Worm (Caenorhabditis elegans) whole organism, early embryonic: Measurements from ENCODE around the gene mfsd-10.

Experiments used
- B0310.2 ChIP-seq: sonication (generic microtip); optimal IDR thresholded peaks from 2 replicates; lab custom pipeline; 2016; ENCODE audit warnings: mild to moderate bottlenecking, missing genetic modification characterization, missing compliant biosample characterization
- F13C5.2 ChIP-seq: sonication (generic microtip); optimal IDR thresholded peaks from 2 replicates; lab custom pipeline; 2017; ENCODE audit warnings: mild to moderate bottlenecking, missing genetic modification characterization, inconsistent platforms, missing compliant biosample characterization
- aly-1 ChIP-seq: sonication (generic microtip); optimal IDR thresholded peaks from 2 replicates; lab custom pipeline; 2016; ENCODE audit warnings: missing genetic modification characterization, missing compliant biosample characterization
- ama-1 ChIP-seq: fragments of 150-350 bp; optimal IDR thresholded peaks from 2 replicates; lab custom pipeline; 2014
- ceh-13 ChIP-seq: fragments of 200-800 bp; sonication (Bioruptor generic); optimal IDR thresholded peaks from 2 replicates; lab custom pipeline; 2018; ENCODE audit warnings: mild to moderate bottlenecking, missing genetic modification characterization, missing compliant biosample characterization
- ceh-36 ChIP-seq: sonication (generic microtip); optimal IDR thresholded peaks from 2 replicates; lab custom pipeline; 2016; ENCODE audit warnings: missing genetic modification characterization, inconsistent platforms, missing compliant biosample characterization
- ets-7 ChIP-seq: sonication (generic microtip); optimal IDR thresholded peaks from 2 replicates; lab custom pipeline; 2016; ENCODE audit warnings: missing genotype, missing genetic modification characterization, missing compliant biosample characterization
- flt-1 ChIP-seq: fragments of 200-800 bp; sonication (Bioruptor generic); IDR thresholded peaks from 2 replicates; pipeline ENCODE4 v1.3.6; 2022; ENCODE audit warnings: missing genetic modification characterization, missing compliant biosample characterization
- hmbx-1 ChIP-seq: sonication (generic microtip); optimal IDR thresholded peaks from 2 replicates; lab custom pipeline; 2016; ENCODE audit warnings: mild to moderate bottlenecking, missing genetic modification characterization, missing compliant biosample characterization
- hmg-4 ChIP-seq: fragments of 200-800 bp; sonication (Bioruptor generic); optimal IDR thresholded peaks from 2 replicates; lab custom pipeline; 2018; ENCODE audit warnings: mild to moderate bottlenecking, missing genetic modification characterization, missing compliant biosample characterization
- hnd-1 ChIP-seq: sonication (generic microtip); optimal IDR thresholded peaks from 2 replicates; lab custom pipeline; 2016; ENCODE audit warnings: missing genetic modification characterization, missing compliant biosample characterization
- pes-1 ChIP-seq: fragments of 200-800 bp; sonication (Bioruptor generic); IDR thresholded peaks from 2 replicates; pipeline ENCODE4 v1.3.6; 2022; ENCODE audit warnings: missing genetic modification reagents, missing genetic modification characterization, missing compliant biosample characterization
- scrt-1 ChIP-seq: fragments of 200-800 bp; sonication (Bioruptor generic); IDR thresholded peaks from 2 replicates; pipeline ENCODE4 v1.3.6; 2022; ENCODE audit warnings: missing genetic modification characterization, missing compliant biosample characterization
- sea-1 ChIP-seq: fragments of 200-800 bp; sonication (Bioruptor generic); conservative IDR thresholded peaks from 2 replicates; pipeline ENCODE4 v1.3.6; 2022; ENCODE audit warnings: missing genetic modification characterization, missing compliant biosample characterization
- tbx-11 ChIP-seq: fragments of 200-800 bp; sonication (Bioruptor generic); IDR thresholded peaks from 2 replicates; pipeline ENCODE4 v1.3.6; 2022; ENCODE audit warnings: missing genetic modification characterization, missing compliant biosample characterization
- tbx-37 ChIP-seq: fragments of 200-800 bp; sonication (Bioruptor generic); conservative IDR thresholded peaks from 2 replicates; pipeline ENCODE4 v1.3.6; 2022; ENCODE audit warnings: missing genetic modification reagents, missing genetic modification characterization, missing compliant biosample characterization
- tra-4 ChIP-seq: sonication (generic microtip); optimal IDR thresholded peaks from 2 replicates; lab custom pipeline; 2017; ENCODE audit warnings: missing genetic modification characterization, missing compliant biosample characterization

mfsd-10 gene

DNA sequence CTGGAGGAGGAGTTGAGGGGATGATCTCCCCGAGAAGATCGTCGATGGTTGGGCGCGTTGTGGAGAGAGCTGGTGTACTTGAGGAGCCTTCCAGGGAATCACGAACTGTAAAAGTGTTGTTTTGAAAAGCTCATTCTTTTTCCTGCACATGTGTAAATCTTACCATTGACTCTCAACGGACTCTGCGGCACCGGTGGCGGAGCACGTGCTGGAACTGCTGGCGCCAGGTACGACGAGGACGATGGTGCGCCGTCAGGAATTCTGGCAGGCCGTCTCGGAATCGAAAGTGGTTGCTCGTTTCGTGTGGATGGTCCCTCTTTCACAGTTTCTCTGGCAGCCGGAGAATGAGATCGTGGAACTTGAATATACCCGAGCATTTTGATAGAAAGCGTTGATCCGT lies 15.9 kb upstream of the mfsd-10 start:
- TF ChIP-seq tbx-37 (GFP tag; lab: Robert Waterston, UW) (no peak), ceh-36 (tag; lab: Kevin White, UChicago) (no peak), ceh-13 (no peak), flt-1 (GFP tag; lab: Robert Waterston, UW) (no peak), ama-1 (lab: Kevin White, UChicago) (no peak), scrt-1 (GFP tag; lab: Robert Waterston, UW) (no peak), ets-7 (tag; lab: Kevin White, UChicago) (no peak), hmg-4 (no peak), B0310.2 (tag; lab: Kevin White, UChicago) (no peak), F13C5.2 (tag; lab: Kevin White, UChicago) (no peak)

ce11 chrX:17381975-17382374 lies 13.5 kb upstream of the mfsd-10 start, which contains the start of gene F10D7.4:
F10D7.4 (minus strand) TSS chrX:17382075.
- TF ChIP-seq scrt-1 (GFP tag; lab: Robert Waterston, UW) (no peak), sea-1 (GFP tag; lab: Robert Waterston, UW) (no peak), aly-1 (tag; lab: Kevin White, UChicago) (no peak), flt-1 (GFP tag; lab: Robert Waterston, UW) (no peak), hmg-4 (no peak), ceh-36 (tag; lab: Kevin White, UChicago) (no peak), hmbx-1 (no peak), ets-7 (tag; lab: Kevin White, UChicago) (no peak), tbx-37 (GFP tag; lab: Robert Waterston, UW) (no peak), B0310.2 (tag; lab: Kevin White, UChicago) (no peak)

DNA sequence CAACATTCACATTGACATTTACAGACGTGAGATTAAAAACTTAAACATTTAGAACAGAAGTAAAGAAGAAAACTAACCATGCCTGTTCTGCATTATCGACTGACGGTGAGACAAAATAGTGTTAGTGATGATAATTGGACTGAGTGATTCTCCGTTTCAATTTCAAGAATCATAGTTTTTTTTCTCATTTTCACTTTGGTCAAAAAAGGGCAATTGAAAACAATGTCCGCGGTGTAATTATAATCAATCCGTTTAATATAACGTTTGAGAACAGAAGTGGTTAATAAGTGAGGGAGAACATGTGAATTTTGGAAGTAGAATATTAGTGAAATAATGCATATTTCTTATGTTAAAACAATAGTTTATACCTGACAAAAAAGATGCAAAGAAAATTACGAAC lies 11.2 kb upstream of the mfsd-10 start, which contains the start of gene F10D7.10:
F10D7.10 (minus strand) TSS at position 101 of the 400 bp plus-strand sequence.
- no peak for TF ChIP-seq pes-1 (GFP tag; lab: Robert Waterston, UW)
- no peak for TF ChIP-seq hmbx-1
- no peak for TF ChIP-seq ceh-36 (tag; lab: Kevin White, UChicago)

- TF ChIP-seq aly-1 (tag; lab: Kevin White, UChicago) (no peak), flt-1 (GFP tag; lab: Robert Waterston, UW) (no peak), ets-7 (tag; lab: Kevin White, UChicago) (no peak), ceh-13 (no peak), F13C5.2 (tag; lab: Kevin White, UChicago) (no peak), hmbx-1 (no peak)
These were observed 10.6 kb upstream of the mfsd-10 start for ce11 chrX:17378996-17379395.

DNA sequence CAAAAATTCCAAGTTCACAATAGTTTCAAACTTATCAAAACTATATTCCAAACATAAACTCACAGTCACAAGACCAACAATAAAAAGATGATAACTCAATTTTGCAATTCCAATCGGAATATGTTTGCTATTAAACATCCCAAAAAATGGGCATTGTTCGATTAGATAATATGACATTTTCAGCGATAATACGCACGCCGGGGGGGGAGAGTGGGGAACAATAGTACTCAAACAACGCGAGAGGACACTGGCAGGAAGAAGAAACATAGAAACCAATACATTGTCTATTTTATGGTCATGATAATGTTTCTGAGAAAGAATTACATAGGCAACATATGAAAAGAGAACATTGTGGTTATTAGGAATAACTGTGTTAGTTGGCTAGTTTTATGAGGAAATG lies 7.4 kb upstream of the mfsd-10 start:
- no peak for TF ChIP-seq pes-1 (GFP tag; lab: Robert Waterston, UW)

DNA sequence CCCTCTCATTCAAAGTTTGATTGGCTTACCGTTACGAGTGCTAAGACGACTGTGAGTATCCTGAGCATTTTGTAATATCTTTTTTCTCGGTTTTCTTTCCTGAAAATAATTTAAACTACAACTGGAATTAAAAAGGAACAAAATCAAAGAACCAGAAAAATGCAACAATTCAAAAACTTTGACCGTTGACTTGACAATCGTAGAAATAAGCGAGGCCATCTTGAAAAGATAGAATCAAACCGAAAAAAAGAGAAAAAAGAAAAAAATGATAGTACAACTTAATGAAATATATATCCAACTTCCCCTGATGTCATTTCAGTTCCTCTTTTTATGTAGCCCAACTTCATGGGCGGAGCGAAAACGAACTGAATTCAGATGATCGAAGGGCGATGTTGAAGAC lies 6.1 kb upstream of the mfsd-10 start, which contains the start of gene F10D7.3:
F10D7.3 (minus strand) TSS at position 101 of the 400 bp plus-strand sequence.
- TF ChIP-seq aly-1 (tag; lab: Kevin White, UChicago) (no peak), scrt-1 (GFP tag; lab: Robert Waterston, UW) (no peak), hmg-4 (no peak), tra-4 (tag; lab: Kevin White, UChicago) (no peak), ama-1 (lab: Kevin White, UChicago) (no peak), flt-1 (GFP tag; lab: Robert Waterston, UW) (no peak), pes-1 (GFP tag; lab: Robert Waterston, UW) (no peak)

ce11 chrX:17373955-17374354 lies 5.5 kb upstream of the mfsd-10 start:
- TF ChIP-seq B0310.2 (tag; lab: Kevin White, UChicago) (no peak), F13C5.2 (tag; lab: Kevin White, UChicago) (no peak), ceh-13 (no peak), hnd-1 (tag; lab: Kevin White, UChicago) (no peak), hmbx-1 (no peak), tbx-37 (GFP tag; lab: Robert Waterston, UW) (no peak), tbx-11 (GFP tag; lab: Robert Waterston, UW) (no peak), tra-4 (tag; lab: Kevin White, UChicago) (no peak), sea-1 (GFP tag; lab: Robert Waterston, UW) (no peak), ama-1 (lab: Kevin White, UChicago) (no peak), ets-7 (tag; lab: Kevin White, UChicago) (no peak), scrt-1 (GFP tag; lab: Robert Waterston, UW) (no peak), ceh-36 (tag; lab: Kevin White, UChicago) (no peak), hmg-4 (no peak), aly-1 (tag; lab: Kevin White, UChicago) (no peak), flt-1 (GFP tag; lab: Robert Waterston, UW) (no peak), pes-1 (GFP tag; lab: Robert Waterston, UW) (no peak)

ce11 chrX:17369514-17369913 lies 1.1 kb upstream of the mfsd-10 start:
- no peak for TF ChIP-seq scrt-1 (GFP tag; lab: Robert Waterston, UW)
- TF ChIP-seq ama-1 (lab: Kevin White, UChicago) = no peak
- TF ChIP-seq B0310.2 (tag; lab: Kevin White, UChicago) = no peak
- no peak for TF ChIP-seq ets-7 (tag; lab: Kevin White, UChicago)

ce11 chrX:17363491-17363890 lies 5.0 kb downstream of the mfsd-10 start:
- TF ChIP-seq pes-1 (GFP tag; lab: Robert Waterston, UW) (no peak), tbx-11 (GFP tag; lab: Robert Waterston, UW) (no peak), sea-1 (GFP tag; lab: Robert Waterston, UW) (no peak), hmg-4 (no peak), F13C5.2 (tag; lab: Kevin White, UChicago) (no peak), ceh-13 (no peak), ceh-36 (tag; lab: Kevin White, UChicago) (no peak), hmbx-1 (no peak), ets-7 (tag; lab: Kevin White, UChicago) (no peak), hnd-1 (tag; lab: Kevin White, UChicago) (no peak), scrt-1 (GFP tag; lab: Robert Waterston, UW) (no peak), tra-4 (tag; lab: Kevin White, UChicago) (no peak), tbx-37 (GFP tag; lab: Robert Waterston, UW) (no peak), ama-1 (lab: Kevin White, UChicago) (no peak)
